Fruit fly (Drosophila melanogaster) whole organism, pupa: Measurements from ENCODE around the gene CG13126.

Source experiments
- CG17806 ChIP-seq: fragments of 200-800 bp; sonication (Bioruptor generic); optimal IDR thresholded peaks from 2 replicates; lab custom pipeline; 2018; ENCODE audit warnings: missing biosample characterization, mild to moderate bottlenecking, missing genetic modification characterization, moderate library complexity
- CG32121 ChIP-seq: fragments of 200-800 bp; sonication (Bioruptor generic); IDR thresholded peaks from 2 replicates; pipeline ENCODE4 v1.3.6; 2022; ENCODE audit warnings: missing biosample characterization, missing genetic modification characterization
- CG34367 ChIP-seq: fragments of 200-800 bp; sonication (Bioruptor generic); optimal IDR thresholded peaks from 2 replicates; lab custom pipeline; 2018; ENCODE audit warnings: missing biosample characterization, mild to moderate bottlenecking, missing genetic modification characterization
- CG4496 ChIP-seq: fragments of 200-800 bp; sonication (Bioruptor generic); IDR thresholded peaks from 3 replicates; pipeline ENCODE4 v1.3.6; 2022; ENCODE audit warnings: missing biosample characterization, missing genetic modification characterization
- CG8159 ChIP-seq: fragments of 200-800 bp; sonication (Bioruptor generic); optimal IDR thresholded peaks from 3 replicates; lab custom pipeline; 2018; ENCODE audit warnings: missing biosample characterization, mild to moderate bottlenecking, missing genetic modification characterization, moderate library complexity
- EcR ChIP-seq: fragments of 200-800 bp; sonication (Bioruptor generic); optimal IDR thresholded peaks from 3 replicates; lab custom pipeline; 2019; ENCODE audit warnings: missing biosample characterization, missing genetic modification characterization, mild to moderate bottlenecking, moderate library complexity, missing genetic modification reagents
- Ets98B ChIP-seq: fragments of 200-800 bp; sonication (Bioruptor generic); IDR thresholded peaks from 2 replicates; pipeline ENCODE4 v1.3.6; 2022; ENCODE audit warnings: missing biosample characterization, missing genetic modification characterization
- Pif1A ChIP-seq: fragments of 200-800 bp; sonication (Bioruptor generic); optimal IDR thresholded peaks from 3 replicates; lab custom pipeline; 2016; ENCODE audit warnings: missing biosample characterization, missing genetic modification characterization
- Snoo ChIP-seq: fragments of 200-800 bp; sonication (Bioruptor generic); optimal IDR thresholded peaks from 3 replicates; lab custom pipeline; 2017; ENCODE audit warnings: missing biosample characterization, mild to moderate bottlenecking, missing genetic modification characterization, inconsistent platforms
- fd96Ca ChIP-seq: fragments of 200-800 bp; sonication (Bioruptor generic); IDR thresholded peaks from 3 replicates; pipeline ENCODE4 v1.3.6; 2022; ENCODE audit warnings: missing biosample characterization, missing genetic modification characterization
- rn ChIP-seq: fragments of 200-800 bp; sonication (Bioruptor generic); IDR thresholded peaks from 2 replicates; pipeline ENCODE4 v1.3.6; 2022; ENCODE audit warnings: missing biosample characterization, missing genetic modification characterization

DNA sequence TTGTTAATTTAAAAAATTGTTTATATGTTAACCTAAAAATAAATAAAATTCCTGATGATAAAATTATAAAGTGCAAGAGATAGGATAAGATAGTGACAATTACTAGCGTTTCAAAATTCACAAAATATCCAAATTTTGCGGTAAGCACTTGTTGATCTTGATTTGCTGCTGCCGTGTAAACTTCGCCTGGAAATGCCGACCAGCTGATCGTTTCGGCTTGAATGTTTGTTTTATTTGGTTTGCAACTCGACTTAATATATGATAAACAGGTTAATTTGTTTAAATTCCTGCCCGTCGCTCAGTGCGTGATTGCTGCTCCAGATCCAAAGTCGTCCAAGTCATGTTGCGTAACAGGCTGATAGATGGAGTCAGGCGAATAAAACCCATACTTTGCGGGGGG lies 32.6 kb downstream of the CG13126 start, which contains the start of gene CG4592:
- TF ChIP-seq CG8159 (tag; lab: Kevin White, UChicago) (peak; percentile 65), EcR (GFP tag; lab: Kevin White, UChicago) (no peak), fd96Ca (GFP tag; lab: Robert Waterston, UW) (peak; percentile 82; the same call in 2 of the 3 replicates), rn (GFP tag; lab: Robert Waterston, UW) (no peak), CG4496 (peak; percentile 87), Ets98B (GFP tag; lab: Robert Waterston, UW) (peak; percentile 84), CG32121 (GFP tag; lab: Robert Waterston, UW) (peak; percentile 82), Snoo (tag; lab: Kevin White, UChicago) (no peak), Pif1A (GFP tag; lab: Kevin White, UChicago) (peak; percentile 81), CG17806 (no peak), CG34367 (tag; lab: Kevin White, UChicago) (peak; percentile 68)
